Worm (Caenorhabditis elegans) whole organism, L2 larva: ENCODE results near the gene T24E12.10.

ENCODE experiments used
- ZK546.5 ChIP-seq: sonication (generic microtip); optimal IDR thresholded peaks from 2 replicates; lab custom pipeline; 2017; ENCODE audit warnings: missing biosample characterization, missing genetic modification characterization
- alr-1 ChIP-seq: fragments of 150-350 bp; optimal IDR thresholded peaks from 2 replicates; lab custom pipeline; 2014; ENCODE audit warnings: missing biosample characterization, missing genetic modification characterization
- aly-2 ChIP-seq: fragments of 150-350 bp; optimal IDR thresholded peaks from 2 replicates; lab custom pipeline; 2014; ENCODE audit warnings: missing biosample characterization, missing genetic modification characterization
- ama-1 ChIP-seq: fragments of 150-350 bp; optimal IDR thresholded peaks from 2 replicates; lab custom pipeline; 2018; ENCODE audit warnings: inconsistent platforms
- blmp-1 ChIP-seq: sonication (generic microtip); optimal IDR thresholded peaks from 2 replicates; lab custom pipeline; 2017; ENCODE audit warnings: missing genetic modification characterization, mild to moderate bottlenecking, missing compliant biosample characterization, antibody characterized with exemption, moderate library complexity; ENCODE audit not compliant: insufficient read depth
- ceh-16 ChIP-seq: fragments of 150-350 bp; optimal IDR thresholded peaks from 2 replicates; lab custom pipeline; 2014; ENCODE audit warnings: missing biosample characterization, missing genetic modification characterization
- ceh-82 ChIP-seq: fragments of 150-350 bp; optimal IDR thresholded peaks from 2 replicates; lab custom pipeline; 2014; ENCODE audit warnings: missing biosample characterization, missing genetic modification characterization
- dmd-4 ChIP-seq: sonication (generic microtip); optimal IDR thresholded peaks from 2 replicates; lab custom pipeline; 2017; ENCODE audit warnings: missing biosample characterization, missing genetic modification characterization
- egl-27 ChIP-seq: sonication (generic microtip); optimal IDR thresholded peaks from 3 replicates; lab custom pipeline; 2017; ENCODE audit warnings: missing biosample characterization, missing genetic modification reagents, missing genetic modification characterization
- elt-1 ChIP-seq: fragments of 150-350 bp; optimal IDR thresholded peaks from 2 replicates; lab custom pipeline; 2014; ENCODE audit warnings: missing biosample characterization, missing genetic modification characterization
- elt-3 ChIP-seq: sonication (generic microtip); optimal IDR thresholded peaks from 2 replicates; lab custom pipeline; 2017; ENCODE audit warnings: missing biosample characterization, missing genetic modification characterization
- lin-39 ChIP-seq: fragments of 150-350 bp; optimal IDR thresholded peaks from 2 replicates; lab custom pipeline; 2014; ENCODE audit warnings: missing biosample characterization, missing genetic modification reagents, missing genetic modification characterization
- lsy-2 ChIP-seq, 2 experiments: fragments of 150-350 bp in 1 of 2; sonication (generic microtip) in 1 of 2; optimal IDR thresholded peaks; 2 replicates each; lab custom pipeline; 2014 to 2017; ENCODE audit warnings: missing biosample characterization in 2 of 2, missing genetic modification characterization in 2 of 2
- mab-5 ChIP-seq: fragments of 150-350 bp; optimal IDR thresholded peaks from 2 replicates; lab custom pipeline; 2014; ENCODE audit warnings: missing biosample characterization, missing genetic modification characterization
- mbf-1 ChIP-seq: sonication (generic microtip); optimal IDR thresholded peaks from 2 replicates; lab custom pipeline; 2017; ENCODE audit warnings: missing biosample characterization, missing genetic modification characterization
- mdl-1 ChIP-seq, 2 experiments: fragments of 150-350 bp in 1 of 2; sonication (generic microtip) in 1 of 2; optimal IDR thresholded peaks; 2 replicates each; lab custom pipeline; 2017; ENCODE audit warnings: missing biosample characterization in 2 of 2, missing genetic modification characterization in 2 of 2
- nhr-10 ChIP-seq: sonication (generic microtip); optimal IDR thresholded peaks from 2 replicates; lab custom pipeline; 2017; ENCODE audit warnings: missing biosample characterization, missing genetic modification characterization
- nhr-11 ChIP-seq: fragments of 150-350 bp; optimal IDR thresholded peaks from 2 replicates; lab custom pipeline; 2014; ENCODE audit warnings: missing biosample characterization, missing genetic modification characterization
- nhr-12 ChIP-seq: fragments of 150-350 bp; optimal IDR thresholded peaks from 2 replicates; lab custom pipeline; 2014; ENCODE audit warnings: missing biosample characterization, missing genetic modification characterization
- nhr-129 ChIP-seq: fragments of 150-350 bp; optimal IDR thresholded peaks from 2 replicates; lab custom pipeline; 2014; ENCODE audit warnings: missing biosample characterization, missing genetic modification characterization
- nhr-237 ChIP-seq: fragments of 150-350 bp; optimal IDR thresholded peaks from 2 replicates; lab custom pipeline; 2014; ENCODE audit warnings: missing biosample characterization, missing genetic modification characterization
- nhr-77 ChIP-seq: fragments of 150-350 bp; optimal IDR thresholded peaks from 2 replicates; lab custom pipeline; 2014; ENCODE audit warnings: missing biosample characterization, missing genetic modification characterization
- sem-4 ChIP-seq: fragments of 150-350 bp; optimal IDR thresholded peaks from 2 replicates; lab custom pipeline; 2014; ENCODE audit warnings: missing biosample characterization, missing genetic modification reagents, missing genetic modification characterization
- sma-3 ChIP-seq: sonication (generic microtip); optimal IDR thresholded peaks from 2 replicates; lab custom pipeline; 2016; ENCODE audit warnings: missing genetic modification reagents, missing genetic modification characterization, missing compliant biosample characterization
- sma-9 ChIP-seq, 2 experiments: fragments of 150-350 bp in 1 of 2; sonication (generic microtip) in 1 of 2; optimal IDR thresholded peaks; 2 replicates each; lab custom pipeline; 2014 to 2016; ENCODE audit warnings: missing genetic modification characterization in 2 of 2, mild to moderate bottlenecking in 1 of 2, missing biosample characterization in 1 of 2, missing compliant biosample characterization in 1 of 2, missing genetic modification reagents in 1 of 2, moderate library complexity in 1 of 2
- unc-39 ChIP-seq: fragments of 150-350 bp; optimal IDR thresholded peaks from 2 replicates; lab custom pipeline; 2014; ENCODE audit warnings: missing biosample characterization, missing genetic modification characterization
- unc-62 ChIP-seq: fragments of 150-350 bp; optimal IDR thresholded peaks from 2 replicates; lab custom pipeline; 2014; ENCODE audit warnings: missing biosample characterization, missing genetic modification reagents, missing genetic modification characterization
- zag-1 ChIP-seq: fragments of 150-350 bp; optimal IDR thresholded peaks from 2 replicates; lab custom pipeline; 2014; ENCODE audit warnings: missing biosample characterization, missing genetic modification characterization
- ztf-1 ChIP-seq: fragments of 200-800 bp; sonication (Bioruptor generic); conservative IDR thresholded peaks from 2 replicates; pipeline ENCODE4 v1.3.6; 2022; ENCODE audit warnings: missing genetic modification characterization, missing compliant biosample characterization
- ztf-11 ChIP-seq: sonication (generic microtip); optimal IDR thresholded peaks from 2 replicates; lab custom pipeline; 2017; ENCODE audit warnings: missing biosample characterization, missing genetic modification characterization
- ztf-4 ChIP-seq: fragments of 150-350 bp; optimal IDR thresholded peaks from 2 replicates; lab custom pipeline; 2014; ENCODE audit warnings: missing biosample characterization, missing genetic modification characterization

T24E12.10 gene

ce11 chrII:3724175-3724715 is 48.8 kb downstream of the T24E12.10 start, which contains the start of gene C46E10.1:
TSS of gene C46E10.1 (plus strand) at chrII:3724225.
- TF ChIP-seq elt-3 (no peak), mab-5 (tag; lab: Kevin White, UChicago) (no peak), blmp-1 (tag; lab: Kevin White, UChicago) (no peak), egl-27 (no peak), sma-3 (GFP tag; lab: Kevin White, UChicago) (no peak), nhr-77 (tag; lab: Kevin White, UChicago) (no peak)
- TF ChIP-seq, all 48 proteins: peak for 0

- TF ChIP-seq ceh-82 (tag; lab: Kevin White, UChicago) (no peak), nhr-129 (no peak), mdl-1 (tag; optimal IDR thresholded peaks at IDR 0.05; lab: Kevin White, UChicago) (no peak), lin-39 (no peak), sma-3 (GFP tag; lab: Kevin White, UChicago) (no peak)
- TF ChIP-seq, all 48 proteins: peak for 0
These were observed 52.0 kb downstream of the T24E12.10 start, which contains the start of gene C46E10.3 for ce11 chrII:3721016-3721415. TSS of gene C46E10.3 (plus strand) at chrII:3721316.

ce11 chrII:3716961-3717360 is 56.1 kb downstream of the T24E12.10 start, which contains the start of gene fbxc-52:
TSS of gene fbxc-52 (plus strand) at chrII:3717261.
- TF ChIP-seq ztf-4 (tag; lab: Kevin White, UChicago) = no peak
- TF ChIP-seq elt-1 (tag; lab: Kevin White, UChicago) = no peak
- no peak for TF ChIP-seq ztf-1
- TF ChIP-seq nhr-11 (tag; lab: Kevin White, UChicago) = no peak
- TF ChIP-seq egl-27 = no peak
- no peak for TF ChIP-seq ama-1 (lab: Kevin White, UChicago)
- no peak for TF ChIP-seq ZK546.5 (tag; lab: Kevin White, UChicago)
- TF ChIP-seq aly-2 (tag; lab: Kevin White, UChicago) = no peak
- no peak for TF ChIP-seq nhr-10 (tag; lab: Kevin White, UChicago)
- TF ChIP-seq zag-1 (tag; lab: Kevin White, UChicago) = no peak
- no peak for TF ChIP-seq unc-62 (GFP tag; lab: Kevin White, UChicago)
- TF ChIP-seq blmp-1 (tag; lab: Kevin White, UChicago) = no peak
- TF ChIP-seq, all 48 proteins: peak for 0

- no peak for TF ChIP-seq ztf-11 (tag; lab: Kevin White, UChicago)
- no peak for TF ChIP-seq ztf-1
- no peak for TF ChIP-seq dmd-4
- no peak for TF ChIP-seq nhr-12 (tag; lab: Kevin White, UChicago)
- no peak for TF ChIP-seq nhr-77 (tag; lab: Kevin White, UChicago)
- no peak for TF ChIP-seq unc-39 (tag; lab: Kevin White, UChicago)
- TF ChIP-seq nhr-237 (tag; lab: Kevin White, UChicago) = no peak
- TF ChIP-seq mbf-1 (tag; lab: Kevin White, UChicago) = no peak
- no peak for TF ChIP-seq sem-4 (tag; lab: Kevin White, UChicago)
- no peak for TF ChIP-seq alr-1 (tag; lab: Kevin White, UChicago)
- TF ChIP-seq sma-9 (GFP tag; optimal IDR thresholded peaks at IDR 0.05; lab: Kevin White, UChicago) = no peak
- TF ChIP-seq sma-9 (tag; optimal IDR thresholded peaks at IDR 0.05; lab: Kevin White, UChicago) = no peak
- no peak for TF ChIP-seq ceh-16 (tag; lab: Kevin White, UChicago)
- no peak for TF ChIP-seq egl-27
- TF ChIP-seq lsy-2 (tag; optimal IDR thresholded peaks at IDR 0.05; lab: Kevin White, UChicago) = no peak
- TF ChIP-seq mdl-1 (tag; optimal IDR thresholded peaks at IDR 0.05; lab: Kevin White, UChicago) = no peak
These were observed 56.6 kb downstream of the T24E12.10 start, which contains the start of gene srh-99 for ce11 chrII:3716455-3716854. TSS of gene srh-99 (minus strand) at chrII:3716555.
